Fruit fly (Drosophila melanogaster) whole organism, embryonic: Measurements from ENCODE around the gene Or85c.
A peak's percentile ranks its signal among the peaks of the same experiment; 100 is the strongest.

Experiments used
- Antp ChIP-seq: fragments of 200-800 bp; sonication (Bioruptor generic); optimal IDR thresholded peaks from 3 replicates; lab custom pipeline; 2016; ENCODE audit warnings: missing biosample characterization, missing genetic modification characterization
- B-H1 ChIP-seq: fragments of 200-800 bp; sonication (Bioruptor generic); IDR thresholded peaks from 3 replicates; pipeline ENCODE4 v1.3.6; 2022; ENCODE audit warnings: missing biosample characterization, missing genetic modification characterization
- BtbVII ChIP-seq: fragments of 200-800 bp; sonication (Bioruptor generic); optimal IDR thresholded peaks from 3 replicates; lab custom pipeline; 2017; ENCODE audit warnings: missing biosample characterization, mild to moderate bottlenecking, missing genetic modification characterization
- CG1024 ChIP-seq: fragments of 200-800 bp; sonication (Bioruptor generic); IDR thresholded peaks from 2 replicates; pipeline ENCODE4 v1.3.6; 2022; ENCODE audit warnings: missing biosample characterization, missing genetic modification characterization
- CG10431 ChIP-seq: fragments of 200-800 bp; sonication (Bioruptor generic); optimal IDR thresholded peaks from 3 replicates; lab custom pipeline; 2018; ENCODE audit warnings: missing biosample characterization, mild to moderate bottlenecking, missing genetic modification characterization
- CG11247 ChIP-seq: fragments of 200-800 bp; sonication (Bioruptor generic); IDR thresholded peaks from 2 replicates; pipeline ENCODE4 v1.3.6; 2022; ENCODE audit warnings: missing biosample characterization, missing genetic modification characterization
- CG13424 ChIP-seq: fragments of 200-800 bp; sonication (Bioruptor generic); optimal IDR thresholded peaks from 2 replicates; lab custom pipeline; 2019; ENCODE audit warnings: missing biosample characterization, mild to moderate bottlenecking, missing genetic modification characterization, moderate library complexity
- CG13624 ChIP-seq: fragments of 200-800 bp; sonication (Bioruptor generic); optimal IDR thresholded peaks from 2 replicates; lab custom pipeline; 2016; ENCODE audit warnings: missing biosample characterization, missing genetic modification characterization
- CG13775 ChIP-seq: fragments of 200-800 bp; sonication (Bioruptor generic); optimal IDR thresholded peaks from 3 replicates; lab custom pipeline; 2017; ENCODE audit warnings: missing biosample characterization, mild to moderate bottlenecking, missing genetic modification characterization
- CG13894 ChIP-seq: fragments of 200-800 bp; sonication (Bioruptor generic); optimal IDR thresholded peaks from 3 replicates; lab custom pipeline; 2018; ENCODE audit warnings: missing biosample characterization, mild to moderate bottlenecking, missing genetic modification characterization, moderate library complexity
- CG14050 ChIP-seq: fragments of 200-800 bp; sonication (Bioruptor generic); IDR thresholded peaks from 3 replicates; pipeline ENCODE4 v1.3.6; 2022; ENCODE audit warnings: missing biosample characterization, missing genetic modification characterization
- CG1602 ChIP-seq: fragments of 200-800 bp; sonication (Bioruptor generic); optimal IDR thresholded peaks from 3 replicates; lab custom pipeline; 2016; ENCODE audit warnings: missing biosample characterization, missing genetic modification characterization
- CG18599 ChIP-seq: fragments of 200-800 bp; sonication (Bioruptor generic); optimal IDR thresholded peaks from 3 replicates; lab custom pipeline; 2017; ENCODE audit warnings: missing biosample characterization, missing genetic modification characterization, mild to moderate bottlenecking, moderate library complexity, missing genetic modification reagents
- CG18764 ChIP-seq: fragments of 200-800 bp; sonication (Bioruptor generic); optimal IDR thresholded peaks from 3 replicates; lab custom pipeline; 2016; ENCODE audit warnings: missing biosample characterization, missing genetic modification characterization
- CG30431 ChIP-seq: fragments of 200-800 bp; sonication (Bioruptor generic); optimal IDR thresholded peaks from 2 replicates; lab custom pipeline; 2017; ENCODE audit warnings: missing biosample characterization, missing genetic modification characterization
- CG34224 ChIP-seq: fragments of 200-800 bp; sonication (Bioruptor generic); IDR thresholded peaks from 3 replicates; pipeline ENCODE4 v1.3.6; 2022; ENCODE audit warnings: missing biosample characterization, missing genetic modification characterization; ENCODE audit not compliant: partially characterized antibody
- CG34376 ChIP-seq: fragments of 200-800 bp; sonication (Bioruptor generic); optimal IDR thresholded peaks from 2 replicates; lab custom pipeline; 2018; ENCODE audit warnings: missing biosample characterization, mild to moderate bottlenecking, missing genetic modification characterization
- CG3726 ChIP-seq: fragments of 200-800 bp; sonication (Bioruptor generic); IDR thresholded peaks from 3 replicates; pipeline ENCODE4, ENCODE4 v1.3.6; 2022; ENCODE audit warnings: missing biosample characterization, missing genetic modification characterization
- CG42726 ChIP-seq: fragments of 200-800 bp; sonication (Bioruptor generic); IDR thresholded peaks from 2 replicates; pipeline ENCODE4 v1.3.6; 2022; ENCODE audit warnings: missing biosample characterization, missing genetic modification characterization; ENCODE audit not compliant: partially characterized antibody
- CG6813 ChIP-seq: fragments of 200-800 bp; sonication (Bioruptor generic); optimal IDR thresholded peaks from 2 replicates; lab custom pipeline; 2017; ENCODE audit warnings: missing biosample characterization, missing genetic modification characterization, mild to moderate bottlenecking, moderate library complexity, missing genetic modification reagents
- CG7987 ChIP-seq: fragments of 200-800 bp; sonication (Bioruptor generic); optimal IDR thresholded peaks from 2 replicates; lab custom pipeline; 2018; ENCODE audit warnings: missing biosample characterization, mild to moderate bottlenecking, missing genetic modification characterization, moderate library complexity
- CG8765 ChIP-seq: fragments of 200-800 bp; sonication (Bioruptor generic); IDR thresholded peaks from 2 replicates; pipeline ENCODE4 v1.3.6; 2022; ENCODE audit warnings: missing biosample characterization, missing genetic modification characterization
- CG9215 ChIP-seq: fragments of 200-800 bp; sonication (Bioruptor generic); IDR thresholded peaks from 2 replicates; pipeline ENCODE4 v1.3.6; 2022; ENCODE audit warnings: missing biosample characterization, missing genetic modification characterization
- CG9437 ChIP-seq: fragments of 200-800 bp; sonication (Bioruptor generic); optimal IDR thresholded peaks from 2 replicates; lab custom pipeline; 2018; ENCODE audit warnings: missing biosample characterization, mild to moderate bottlenecking, missing genetic modification characterization
- CG9876 ChIP-seq: fragments of 200-800 bp; sonication (Bioruptor generic); optimal IDR thresholded peaks from 2 replicates; lab custom pipeline; 2016; ENCODE audit warnings: missing biosample characterization, missing genetic modification characterization
- Deaf1 ChIP-seq: fragments of 200-800 bp; optimal IDR thresholded peaks from 3 replicates; lab custom pipeline; 2019; ENCODE audit warnings: missing biosample characterization, mild to moderate bottlenecking, missing genetic modification characterization, moderate library complexity
- Ets97D ChIP-seq: fragments of 200-800 bp; sonication (Bioruptor generic); optimal IDR thresholded peaks from 3 replicates; lab custom pipeline; 2016; ENCODE audit warnings: missing biosample characterization, missing genetic modification characterization
- H15 ChIP-seq: fragments of 200-800 bp; sonication (Bioruptor generic); IDR thresholded peaks from 3 replicates; pipeline ENCODE4 v1.3.6; 2022; ENCODE audit warnings: missing biosample characterization, missing genetic modification characterization
- Nf-YA ChIP-seq: fragments of 200-800 bp; sonication (Bioruptor generic); IDR thresholded peaks from 2 replicates; pipeline ENCODE4 v1.3.6; 2022; ENCODE audit warnings: missing biosample characterization, missing genetic modification characterization
- Oaz ChIP-seq: fragments of 200-800 bp; sonication (Bioruptor generic); IDR thresholded peaks from 2 replicates; pipeline ENCODE4 v1.3.6; 2022; ENCODE audit warnings: missing biosample characterization, missing genetic modification characterization
- Optix ChIP-seq: fragments of 200-800 bp; sonication (Bioruptor generic); IDR thresholded peaks from 3 replicates; pipeline ENCODE4 v1.3.6; 2022; ENCODE audit warnings: missing biosample characterization, missing genetic modification characterization
- Sin3A ChIP-seq: fragments of >200 bp; optimal IDR thresholded peaks from 2 replicates; lab custom pipeline; 2018
- Taf1 ChIP-seq: fragments of 200-800 bp; sonication (Bioruptor generic); IDR thresholded peaks from 2 replicates; pipeline ENCODE4 v1.3.6; 2022; ENCODE audit warnings: missing biosample characterization, missing genetic modification characterization
- ara ChIP-seq: fragments of 200-800 bp; sonication (Bioruptor generic); IDR thresholded peaks from 2 replicates; pipeline ENCODE4 v1.3.6; 2022; ENCODE audit warnings: missing biosample characterization, missing genetic modification characterization
- bbx ChIP-seq: fragments of 200-800 bp; sonication (Bioruptor generic); IDR thresholded peaks from 2 replicates; pipeline ENCODE4 v1.3.6; 2022; ENCODE audit warnings: missing biosample characterization, missing genetic modification characterization; ENCODE audit not compliant: partially characterized antibody
- bsh ChIP-seq, 2 experiments: fragments of 200-800 bp; sonication (Bioruptor generic); optimal IDR thresholded peaks; 2 replicates each; lab custom pipeline; 2017 to 2018; ENCODE audit warnings: mild to moderate bottlenecking in 2 of 2, missing biosample characterization in 2 of 2, missing genetic modification characterization in 2 of 2, moderate library complexity in 1 of 2
- corto ChIP-seq: fragments of 200-800 bp; sonication (Bioruptor generic); optimal IDR thresholded peaks from 2 replicates; lab custom pipeline; 2016; ENCODE audit warnings: missing biosample characterization, mild to moderate bottlenecking, missing genetic modification characterization, moderate library complexity
- dm ChIP-seq: fragments of 200-800 bp; sonication (Bioruptor generic); optimal IDR thresholded peaks from 3 replicates; lab custom pipeline; 2016; ENCODE audit warnings: missing biosample characterization, missing genetic modification characterization
- jigr1 ChIP-seq: fragments of 200-800 bp; sonication (Bioruptor generic); IDR thresholded peaks from 3 replicates; pipeline ENCODE4 v1.3.6; 2022; ENCODE audit warnings: missing biosample characterization, missing genetic modification characterization
- lola ChIP-seq, 3 experiments: fragments of >200 bp in 2 of 3; fragments of 200-800 bp in 1 of 3; sonication (Bioruptor generic) in 1 of 3; optimal IDR thresholded peaks; 2 replicates each; lab custom pipeline; 2017 to 2019; ENCODE audit warnings: missing biosample characterization in 3 of 3, missing genetic modification characterization in 3 of 3, mild to moderate bottlenecking in 1 of 3, moderate library complexity in 1 of 3
- nerfin-1 ChIP-seq: fragments of 200-800 bp; sonication (Bioruptor generic); optimal IDR thresholded peaks from 3 replicates; lab custom pipeline; 2019; ENCODE audit warnings: missing biosample characterization, mild to moderate bottlenecking, missing genetic modification characterization, moderate library complexity
- sd ChIP-seq: fragments of 200-800 bp; sonication (Bioruptor generic); optimal IDR thresholded peaks from 3 replicates; lab custom pipeline; 2018; ENCODE audit warnings: missing biosample characterization, mild to moderate bottlenecking, missing genetic modification characterization, moderate library complexity
- slbo ChIP-seq: fragments of 200-800 bp; sonication (Bioruptor generic); IDR thresholded peaks from 2 replicates; pipeline ENCODE4 v1.3.6; 2022; ENCODE audit warnings: missing biosample characterization, missing genetic modification characterization
- slou ChIP-seq: fragments of 200-800 bp; sonication (Bioruptor generic); optimal IDR thresholded peaks from 3 replicates; lab custom pipeline; 2016; ENCODE audit warnings: missing biosample characterization, missing genetic modification characterization
- so ChIP-seq: fragments of 200-800 bp; sonication (Bioruptor generic); IDR thresholded peaks from 3 replicates; pipeline ENCODE4 v1.3.6; 2022; ENCODE audit warnings: missing biosample characterization, missing genetic modification characterization
- tio ChIP-seq: fragments of 200-800 bp; sonication (Bioruptor generic); optimal IDR thresholded peaks from 2 replicates; lab custom pipeline; 2017; ENCODE audit warnings: missing biosample characterization, missing genetic modification characterization, inconsistent platforms
- tna ChIP-seq: fragments of 200-800 bp; sonication (Bioruptor generic); IDR thresholded peaks from 2 replicates; pipeline ENCODE4 v1.3.6; 2022; ENCODE audit warnings: missing biosample characterization, missing genetic modification characterization; ENCODE audit not compliant: partially characterized antibody
- tx ChIP-seq: fragments of 200-800 bp; sonication (Bioruptor generic); optimal IDR thresholded peaks from 2 replicates; lab custom pipeline; 2016; ENCODE audit warnings: missing biosample characterization, missing genetic modification characterization
- vnd ChIP-seq: fragments of 200-800 bp; sonication (Bioruptor generic); IDR thresholded peaks from 3 replicates; pipeline ENCODE4 v1.3.6; 2022; ENCODE audit warnings: missing biosample characterization, missing genetic modification characterization; ENCODE audit not compliant: partially characterized antibody
- zen2 ChIP-seq: fragments of 200-800 bp; sonication (Bioruptor generic); IDR thresholded peaks from 3 replicates; pipeline ENCODE4 v1.3.6; 2022; ENCODE audit warnings: missing biosample characterization, missing genetic modification characterization; ENCODE audit not compliant: partially characterized antibody

Or85c gene

DNA sequence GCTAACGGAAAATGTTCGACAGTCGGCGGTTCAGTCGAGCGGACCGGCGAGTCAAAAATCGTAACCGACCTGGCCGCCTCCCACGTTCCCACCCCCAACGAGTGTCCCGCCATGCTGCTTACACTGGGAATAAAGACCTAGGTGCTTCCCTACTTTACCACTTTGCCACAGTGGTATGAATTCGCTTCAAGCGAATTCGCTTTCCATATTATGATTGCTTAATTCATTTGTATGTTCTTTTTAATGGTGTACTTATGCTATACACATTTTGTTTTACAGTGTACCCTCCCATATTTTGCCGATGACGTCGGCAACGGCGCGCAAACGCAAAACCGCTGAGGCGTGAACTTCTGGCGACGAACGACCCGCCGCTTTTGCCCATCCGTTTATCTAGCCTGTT is 29.9 kb downstream of the Or85c start (continued):
- no peak for TF ChIP-seq vnd (GFP tag; lab: Robert Waterston, UW)
- no peak for TF ChIP-seq CG34224 (GFP tag; lab: Robert Waterston, UW)
- TF ChIP-seq CG42726: no peak
- TF ChIP-seq CG9215 (GFP tag; lab: Robert Waterston, UW): peak; percentile 44; the same call in 1 of the 2 replicates
- no peak for TF ChIP-seq bbx (GFP tag; lab: Robert Waterston, UW)
- no peak for TF ChIP-seq CG13894 (tag; lab: Kevin White, UChicago)
- TF ChIP-seq CG9876 (GFP tag; lab: Kevin White, UChicago): peak; percentile 38
- peak; percentile 34 for TF ChIP-seq CG13775 (GFP tag; lab: Kevin White, UChicago)
- peak; percentile 51; the same call in 2 of the 3 replicates for TF ChIP-seq jigr1 (GFP tag; lab: Robert Waterston, UW)
- peak; percentile 73; the same call in 2 of the 3 replicates for TF ChIP-seq so (GFP tag; lab: Robert Waterston, UW)
- TF ChIP-seq CG9437 (GFP tag; lab: Kevin White, UChicago): peak; percentile 6
- peak; percentile 20 for TF ChIP-seq tio
- TF ChIP-seq Sin3A: no peak
- peak; percentile 13 for TF ChIP-seq Ets97D (GFP tag; lab: Kevin White, UChicago)
- TF ChIP-seq CG3726 (GFP tag; lab: Robert Waterston, UW): peak; percentile 50; the same call in 1 of the 3 replicates
- peak; percentile 82 for TF ChIP-seq slbo (GFP tag; lab: Robert Waterston, UW)
- peak; percentile 23 for TF ChIP-seq CG34376
- TF ChIP-seq sd: peak; percentile 62
- TF ChIP-seq CG13624 (GFP tag; lab: Kevin White, UChicago): no peak
- TF ChIP-seq BtbVII (GFP tag; lab: Kevin White, UChicago): peak; percentile 29
- peak; percentile 18 for TF ChIP-seq dm (GFP tag; lab: Kevin White, UChicago)
- peak; percentile 42 for TF ChIP-seq tx (GFP tag; lab: Kevin White, UChicago)
- TF ChIP-seq CG18599 (GFP tag; lab: Kevin White, UChicago): peak; percentile 87
- TF ChIP-seq CG1024 (GFP tag; lab: Robert Waterston, UW): peak; percentile 64; the same call in 1 of the 2 replicates
- peak; percentile 62 for TF ChIP-seq CG1602 (GFP tag; lab: Kevin White, UChicago)
- peak; percentile 42 for TF ChIP-seq CG18764 (GFP tag; lab: Kevin White, UChicago)
- TF ChIP-seq corto: no peak
- peak; percentile 48 for TF ChIP-seq Deaf1
- TF ChIP-seq CG10431 (GFP tag; lab: Kevin White, UChicago): no peak
- TF ChIP-seq B-H1: peak; percentile 52
- TF ChIP-seq H15 (GFP tag; lab: Robert Waterston, UW): peak; percentile 71; the same call in 2 of the 3 replicates
- TF ChIP-seq ara (GFP tag; lab: Robert Waterston, UW): peak; percentile 73
- 0 out of 2 replicates have a peak, but pooled peaks have one; percentile 18 for TF ChIP-seq Nf-YA (GFP tag; lab: Robert Waterston, UW)
- TF ChIP-seq zen2: no peak
- TF ChIP-seq CG30431: peak; percentile 60
- peak; percentile 66 for TF ChIP-seq CG11247 (GFP tag; lab: Robert Waterston, UW)
- peak; percentile 76 for TF ChIP-seq CG13424 (tag; lab: Kevin White, UChicago)
- TF ChIP-seq CG6813 (GFP tag; lab: Kevin White, UChicago): peak; percentile 58
- TF ChIP-seq nerfin-1 (tag; lab: Kevin White, UChicago): no peak
- TF ChIP-seq CG7987 (GFP tag; lab: Kevin White, UChicago): no peak
- TF ChIP-seq bsh (GFP tag; optimal IDR thresholded peaks at IDR 0.05; lab: Kevin White, UChicago): peak in 1 of 2 experiments; percentile 73
- TF ChIP-seq CG8765: no peak
- no peak for TF ChIP-seq slou (GFP tag; lab: Kevin White, UChicago)
- TF ChIP-seq CG14050 (GFP tag; lab: Robert Waterston, UW): peak; percentile 59; the same call in 2 of the 3 replicates
- peak; percentile 41; the same call in 1 of the 2 replicates for TF ChIP-seq Taf1 (GFP tag; lab: Robert Waterston, UW)
- TF ChIP-seq Optix (GFP tag; lab: Robert Waterston, UW): peak; percentile 64; the same call in 2 of the 3 replicates
- no peak for TF ChIP-seq tna (GFP tag; lab: Robert Waterston, UW)
- TF ChIP-seq Antp (GFP tag; lab: Kevin White, UChicago): peak; percentile 76
- TF ChIP-seq lola (GFP tag; optimal IDR thresholded peaks at IDR 0.05; lab: Kevin White, UChicago): no peak
- TF ChIP-seq Oaz (GFP tag; lab: Robert Waterston, UW): no peak
